Worm (Caenorhabditis elegans): ENCODE results near the gene F49C12.2.

- TF ChIP-seq lin-13 (GFP tag; optimal IDR thresholded peaks at IDR 0.05) (no peak), nhr-77 (tag; optimal IDR thresholded peaks at IDR 0.05) (no peak), nhr-76 (tag; optimal IDR thresholded peaks at IDR 0.05) (no peak), dpl-1 (GFP tag; optimal IDR thresholded peaks at IDR 0.05) (no peak), lin-14 (GFP tag; optimal IDR thresholded peaks at IDR 0.05) (no peak), snpc-4 (tag; optimal IDR thresholded peaks at IDR 0.05) (no peak), ama-1 (optimal IDR thresholded peaks at IDR 0.05) (no peak), xbp-1 (tag; optimal IDR thresholded peaks at IDR 0.05) (no peak)
These were observed 5.6 kb upstream of the F49C12.2 start, which contains the start of gene F49C12.5 for ce11 chrIV:9304617-9305016.

Data from whole organism, L1 larva.